Worm (Caenorhabditis elegans) whole organism, early embryonic: Measurements from ENCODE around the gene T24A6.16.

Experiments used
- F13C5.2 ChIP-seq: sonication (generic microtip); optimal IDR thresholded peaks from 2 replicates; lab custom pipeline; 2017; ENCODE audit warnings: mild to moderate bottlenecking, missing genetic modification characterization, inconsistent platforms, missing compliant biosample characterization
- aly-1 ChIP-seq: sonication (generic microtip); optimal IDR thresholded peaks from 2 replicates; lab custom pipeline; 2016; ENCODE audit warnings: missing genetic modification characterization, missing compliant biosample characterization
- ama-1 ChIP-seq: fragments of 150-350 bp; optimal IDR thresholded peaks from 2 replicates; lab custom pipeline; 2014
- ceh-13 ChIP-seq: fragments of 200-800 bp; sonication (Bioruptor generic); optimal IDR thresholded peaks from 2 replicates; lab custom pipeline; 2018; ENCODE audit warnings: mild to moderate bottlenecking, missing genetic modification characterization, missing compliant biosample characterization
- ceh-36 ChIP-seq: sonication (generic microtip); optimal IDR thresholded peaks from 2 replicates; lab custom pipeline; 2016; ENCODE audit warnings: missing genetic modification characterization, inconsistent platforms, missing compliant biosample characterization
- hmbx-1 ChIP-seq: sonication (generic microtip); optimal IDR thresholded peaks from 2 replicates; lab custom pipeline; 2016; ENCODE audit warnings: mild to moderate bottlenecking, missing genetic modification characterization, missing compliant biosample characterization
- hmg-4 ChIP-seq: fragments of 200-800 bp; sonication (Bioruptor generic); optimal IDR thresholded peaks from 2 replicates; lab custom pipeline; 2018; ENCODE audit warnings: mild to moderate bottlenecking, missing genetic modification characterization, missing compliant biosample characterization
- hnd-1 ChIP-seq: sonication (generic microtip); optimal IDR thresholded peaks from 2 replicates; lab custom pipeline; 2016; ENCODE audit warnings: missing genetic modification characterization, missing compliant biosample characterization
- sea-1 ChIP-seq: fragments of 200-800 bp; sonication (Bioruptor generic); conservative IDR thresholded peaks from 2 replicates; pipeline ENCODE4 v1.3.6; 2022; ENCODE audit warnings: missing genetic modification characterization, missing compliant biosample characterization

DNA sequence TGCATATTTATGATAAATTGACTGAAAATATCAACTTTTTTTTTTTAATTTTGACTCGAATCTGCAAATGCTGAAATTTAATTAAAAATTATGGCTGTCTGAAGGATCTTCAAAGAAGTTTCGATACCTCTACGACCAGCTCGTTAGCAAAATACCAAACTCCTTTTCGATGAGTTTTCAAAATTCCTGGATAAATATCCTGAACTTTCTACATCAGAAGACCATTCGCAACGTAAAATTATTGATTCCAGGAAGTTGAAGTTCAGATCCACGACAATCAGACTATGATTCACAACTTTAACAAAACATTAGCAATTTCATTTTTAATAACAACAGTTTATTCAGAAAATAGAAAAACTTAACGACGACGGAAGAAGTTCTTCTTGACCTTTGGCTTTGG is 22.3 kb upstream of the T24A6.16 start:
- no peak for TF ChIP-seq hnd-1 (tag; lab: Kevin White, UChicago)
- TF ChIP-seq ama-1 (lab: Kevin White, UChicago): no peak
- TF ChIP-seq aly-1: no peak
- TF ChIP-seq hmbx-1 (tag; lab: Kevin White, UChicago): no peak
- no peak for TF ChIP-seq F13C5.2 (tag; lab: Kevin White, UChicago)
- no peak for TF ChIP-seq ceh-13
- TF ChIP-seq ceh-36 (tag; lab: Kevin White, UChicago): no peak
- TF ChIP-seq hmg-4: no peak
- no peak for TF ChIP-seq sea-1 (GFP tag; lab: Robert Waterston, UW)
